Worm (Caenorhabditis elegans) whole organism, L4 larva: ENCODE results near the gene srz-62.

Experiments
- F44E2.7 ChIP-seq: fragments of 200-800 bp; sonication (Bioruptor generic); IDR thresholded peaks from 2 replicates; pipeline ENCODE4 v2.1.2; 2022; ENCODE audit warnings: missing genetic modification characterization, missing compliant biosample characterization
- F49E8.2 ChIP-seq: sonication (generic microtip); optimal IDR thresholded peaks from 2 replicates; lab custom pipeline; 2016; ENCODE audit warnings: missing compliant biosample characterization, mild to moderate bottlenecking, missing genetic modification characterization, borderline replicate concordance
- T26A8.4 ChIP-seq: fragments of 200-800 bp; sonication (Bioruptor generic); IDR thresholded peaks from 2 replicates; pipeline ENCODE4 v1.3.6; 2022; ENCODE audit warnings: missing genetic modification characterization, missing compliant biosample characterization
- ZK337.2 ChIP-seq: fragments of 200-800 bp; sonication (Bioruptor generic); IDR thresholded peaks from 2 replicates; pipeline ENCODE4 v1.3.6; 2022; ENCODE audit warnings: missing genetic modification reagents, missing genetic modification characterization, missing compliant biosample characterization
- ZK546.5 ChIP-seq, 2 experiments: sonication (generic microtip); optimal IDR thresholded peaks; 2 replicates each; lab custom pipeline; 2017; ENCODE audit warnings: missing biosample characterization in 2 of 2, missing genetic modification characterization in 2 of 2
- ama-1 ChIP-seq: fragments of 150-350 bp; optimal IDR thresholded peaks from 2 replicates; lab custom pipeline; 2014; ENCODE audit warnings: inconsistent platforms, mixed read lengths
- arid-1 ChIP-seq: fragments of 200-800 bp; sonication (Bioruptor generic); conservative IDR thresholded peaks from 2 replicates; pipeline ENCODE4 v1.3.6; 2022; ENCODE audit warnings: missing genetic modification reagents, missing genetic modification characterization, missing compliant biosample characterization
- attf-4 ChIP-seq: sonication (generic microtip); optimal IDR thresholded peaks from 3 replicates; lab custom pipeline; 2017; ENCODE audit warnings: missing biosample characterization, missing genetic modification characterization
- ceh-20 ChIP-seq: fragments of 200-800 bp; sonication (Bioruptor generic); IDR thresholded peaks from 2 replicates; pipeline ENCODE4 v1.3.6; 2022; ENCODE audit warnings: missing genetic modification reagents, missing genetic modification characterization, missing compliant biosample characterization
- ceh-82 ChIP-seq: sonication (generic microtip); optimal IDR thresholded peaks from 2 replicates; lab custom pipeline; 2017; ENCODE audit warnings: missing biosample characterization, missing genetic modification characterization
- ces-1 ChIP-seq: fragments of 150-350 bp; sonication (generic microtip); optimal IDR thresholded peaks from 4 replicates; lab custom pipeline; 2014; ENCODE audit warnings: missing biosample characterization, missing genetic modification reagents, missing genetic modification characterization
- cey-2 ChIP-seq: sonication (generic microtip); optimal IDR thresholded peaks from 3 replicates; lab custom pipeline; 2017; ENCODE audit warnings: missing genetic modification characterization, mild to moderate bottlenecking, missing compliant biosample characterization, antibody characterized with exemption, borderline replicate concordance; ENCODE audit not compliant: insufficient read depth
- daf-16 ChIP-seq, 3 experiments: sonication (generic microtip); optimal IDR thresholded peaks; 2 replicates each; lab custom pipeline; 2016 to 2017; ENCODE audit warnings: missing genetic modification characterization in 3 of 3, missing genetic modification reagents in 3 of 3, mild to moderate bottlenecking in 2 of 3, missing compliant biosample characterization in 2 of 3, missing biosample characterization in 1 of 3, moderate library complexity in 1 of 3
- dmd-6 ChIP-seq: fragments of 200-800 bp; sonication (Bioruptor generic); IDR thresholded peaks from 2 replicates; pipeline ENCODE4 v1.3.6; 2022; ENCODE audit warnings: missing genetic modification reagents, missing genetic modification characterization, missing compliant biosample characterization
- dmd-8 ChIP-seq: fragments of 200-800 bp; sonication (Bioruptor generic); IDR thresholded peaks from 2 replicates; pipeline ENCODE4 v1.3.6; 2022; ENCODE audit warnings: missing genetic modification characterization, missing compliant biosample characterization
- dpl-1 ChIP-seq: fragments of 150-350 bp; optimal IDR thresholded peaks from 2 replicates; lab custom pipeline; 2014; ENCODE audit warnings: missing biosample characterization, missing genetic modification reagents, missing genetic modification characterization
- egl-27 ChIP-seq: sonication (generic microtip); optimal IDR thresholded peaks from 3 replicates; lab custom pipeline; 2017; ENCODE audit warnings: missing biosample characterization, missing genetic modification reagents, missing genetic modification characterization
- fkh-10 ChIP-seq: fragments of 150-350 bp; optimal IDR thresholded peaks from 2 replicates; lab custom pipeline; 2014; ENCODE audit warnings: missing biosample characterization, missing genetic modification reagents, missing genetic modification characterization
- fos-1 ChIP-seq: fragments of 150-350 bp; optimal IDR thresholded peaks from 2 replicates; lab custom pipeline; 2014; ENCODE audit warnings: missing biosample characterization, missing genetic modification characterization
- gei-8 ChIP-seq: fragments of 200-800 bp; sonication (Bioruptor generic); optimal IDR thresholded peaks from 2 replicates; lab custom pipeline; 2018; ENCODE audit warnings: mild to moderate bottlenecking, missing genetic modification characterization, missing compliant biosample characterization
- hlh-11 ChIP-seq: fragments of 200-800 bp; sonication (Bioruptor generic); optimal IDR thresholded peaks from 2 replicates; lab custom pipeline; 2018; ENCODE audit warnings: mild to moderate bottlenecking, missing genetic modification characterization, missing compliant biosample characterization
- jun-1 ChIP-seq: fragments of 150-350 bp; optimal IDR thresholded peaks from 2 replicates; lab custom pipeline; 2014; ENCODE audit warnings: missing biosample characterization, missing genetic modification reagents, missing genetic modification characterization
- lin-29 ChIP-seq: fragments of 200-800 bp; sonication (Bioruptor generic); IDR thresholded peaks from 2 replicates; pipeline ENCODE4 v1.3.6; 2022; ENCODE audit warnings: missing genetic modification reagents, missing genetic modification characterization, missing compliant biosample characterization
- lin-38 ChIP-seq: fragments of 200-800 bp; sonication (Bioruptor generic); IDR thresholded peaks from 2 replicates; pipeline ENCODE4 v1.3.6; 2022; ENCODE audit warnings: missing genetic modification reagents, missing genetic modification characterization, missing compliant biosample characterization
- lir-3 ChIP-seq: sonication (generic microtip); optimal IDR thresholded peaks from 2 replicates; lab custom pipeline; 2016; ENCODE audit warnings: mild to moderate bottlenecking, missing genetic modification characterization, missing compliant biosample characterization
- lsy-2 ChIP-seq, 2 experiments: fragments of 150-350 bp in 1 of 2; sonication (generic microtip) in 1 of 2; optimal IDR thresholded peaks; 2 replicates each; lab custom pipeline; 2014 to 2017; ENCODE audit warnings: missing biosample characterization in 2 of 2, missing genetic modification characterization in 2 of 2
- madf-9 ChIP-seq: fragments of 200-800 bp; sonication (Bioruptor generic); conservative IDR thresholded peaks from 2 replicates; pipeline ENCODE4 v1.3.6; 2022; ENCODE audit warnings: missing genetic modification reagents, missing genetic modification characterization, missing compliant biosample characterization
- mep-1 ChIP-seq: fragments of 150-350 bp; sonication (generic microtip); optimal IDR thresholded peaks from 3 replicates; lab custom pipeline; 2014; ENCODE audit warnings: missing biosample characterization, missing genetic modification characterization
- mxl-2 ChIP-seq: fragments of 200-800 bp; sonication (Bioruptor generic); conservative IDR thresholded peaks from 2 replicates; pipeline ENCODE4 v1.3.6; 2022; ENCODE audit warnings: missing genetic modification reagents, missing genetic modification characterization, missing compliant biosample characterization
- mxl-3 ChIP-seq: fragments of 200-800 bp; sonication (Bioruptor generic); optimal IDR thresholded peaks from 2 replicates; lab custom pipeline; 2018; ENCODE audit warnings: mild to moderate bottlenecking, missing genetic modification characterization, missing compliant biosample characterization
- nhr-111 ChIP-seq: fragments of 200-800 bp; sonication (Bioruptor generic); optimal IDR thresholded peaks from 2 replicates; lab custom pipeline; 2018; ENCODE audit warnings: mild to moderate bottlenecking, missing genetic modification characterization, missing compliant biosample characterization
- nhr-237 ChIP-seq: sonication (generic microtip); optimal IDR thresholded peaks from 2 replicates; lab custom pipeline; 2017; ENCODE audit warnings: missing biosample characterization, missing genetic modification characterization
- nhr-28 ChIP-seq: fragments of 150-350 bp; optimal IDR thresholded peaks from 2 replicates; lab custom pipeline; 2014; ENCODE audit warnings: missing biosample characterization, missing genetic modification characterization
- nhr-6 ChIP-seq: fragments of 150-350 bp; optimal IDR thresholded peaks from 2 replicates; lab custom pipeline; 2014; ENCODE audit warnings: missing biosample characterization, missing genetic modification characterization
- nhr-77 ChIP-seq: fragments of 150-350 bp; optimal IDR thresholded peaks from 2 replicates; lab custom pipeline; 2014; ENCODE audit warnings: missing biosample characterization, missing genetic modification characterization
- pha-4 ChIP-seq, 2 experiments: fragments of 150-350 bp in 1 of 2; fragments of 200-800 bp in 1 of 2; sonication (Bioruptor generic) in 1 of 2; IDR thresholded peaks in 1 of 2; optimal IDR thresholded peaks in 1 of 2; 2 replicates each; pipeline versions ENCODE4 v1.3.6 to Lab custom; 2014 to 2022; ENCODE audit warnings: missing genetic modification characterization in 2 of 2, missing genetic modification reagents in 2 of 2, missing biosample characterization in 1 of 2, missing compliant biosample characterization in 1 of 2
- php-3 ChIP-seq: fragments of 200-800 bp; sonication (Bioruptor generic); IDR thresholded peaks from 2 replicates; pipeline ENCODE4 v1.3.6; 2022; ENCODE audit warnings: missing genetic modification reagents, missing genetic modification characterization, missing compliant biosample characterization
- rbr-2 ChIP-seq: sonication (generic microtip); optimal IDR thresholded peaks from 2 replicates; lab custom pipeline; 2016; ENCODE audit warnings: missing genotype, missing genetic modification characterization, missing compliant biosample characterization
- spr-3 ChIP-seq: fragments of 200-800 bp; sonication (Bioruptor generic); optimal IDR thresholded peaks from 2 replicates; lab custom pipeline; 2018; ENCODE audit warnings: mild to moderate bottlenecking, missing genetic modification characterization, missing compliant biosample characterization
- tag-97 ChIP-seq: fragments of 200-800 bp; sonication (Bioruptor generic); IDR thresholded peaks from 2 replicates; pipeline ENCODE4 v1.3.6; 2022; ENCODE audit warnings: missing genetic modification characterization, missing compliant biosample characterization
- tra-1 ChIP-seq: fragments of 200-800 bp; sonication (Bioruptor generic); IDR thresholded peaks from 2 replicates; pipeline ENCODE4 v1.3.6; 2022; ENCODE audit warnings: missing genetic modification reagents, missing genetic modification characterization, missing compliant biosample characterization
- unc-130 ChIP-seq: sonication (generic microtip); optimal IDR thresholded peaks from 2 replicates; lab custom pipeline; 2016; ENCODE audit warnings: missing genetic modification reagents, missing genetic modification characterization, missing compliant biosample characterization
- unc-39 ChIP-seq: sonication (generic microtip); optimal IDR thresholded peaks from 2 replicates; lab custom pipeline; 2017; ENCODE audit warnings: missing biosample characterization, missing genetic modification characterization
- unc-62 ChIP-seq, 3 experiments: fragments of 150-350 bp in 1 of 3; sonication (generic microtip); optimal IDR thresholded peaks in 2 of 3; peaks in 1 of 3; 1 replicate in 1 of 3; 2 replicates in 2 of 3; lab custom pipeline; 2014 to 2017; ENCODE audit warnings: missing biosample characterization in 3 of 3, missing genetic modification characterization in 3 of 3, missing genetic modification reagents in 3 of 3, missing genotype in 1 of 3
- vab-7 ChIP-seq: fragments of 200-800 bp; sonication (Bioruptor generic); IDR thresholded peaks from 2 replicates; pipeline ENCODE4 v1.3.6; 2022; ENCODE audit warnings: missing genetic modification reagents, missing genetic modification characterization, missing compliant biosample characterization
- zfp-3 ChIP-seq: fragments of 200-800 bp; sonication (Bioruptor generic); conservative IDR thresholded peaks from 2 replicates; pipeline ENCODE4 v1.3.6; 2022; ENCODE audit warnings: missing genetic modification reagents, missing genetic modification characterization, missing compliant biosample characterization
- zip-2 ChIP-seq: fragments of 150-350 bp; optimal IDR thresholded peaks from 2 replicates; lab custom pipeline; 2014; ENCODE audit warnings: missing biosample characterization, missing genetic modification characterization
- ztf-11 ChIP-seq: fragments of 150-350 bp; optimal IDR thresholded peaks from 2 replicates; lab custom pipeline; 2014; ENCODE audit warnings: missing biosample characterization, missing genetic modification characterization

srz-62 gene

ce11 chrIV:3899719-3900554, at the start of gene srz-62:
TSS of gene srz-62 (plus strand) at chrIV:3900504.
- TF ChIP-seq madf-9 (GFP tag; lab: Robert Waterston, UW) (no peak), gei-8 (GFP tag; lab: Kevin White, UChicago) (no peak), unc-39 (tag; lab: Kevin White, UChicago) (no peak), pha-4 (GFP tag; IDR thresholded peaks at IDR 0.05; lab: Robert Waterston, UW) (no peak), pha-4 (tag; optimal IDR thresholded peaks at IDR 0.05; lab: Kevin White, UChicago) (peak; percentile 16), F44E2.7 (GFP tag; lab: Robert Waterston, UW) (no peak), tag-97 (GFP tag; lab: Robert Waterston, UW) (no peak), hlh-11 (tag; lab: Kevin White, UChicago) (peak; percentile 86), mxl-2 (GFP tag; lab: Robert Waterston, UW) (no peak), ZK546.5 (tag; optimal IDR thresholded peaks at IDR 0.05; lab: Kevin White, UChicago) (no peak), zfp-3 (GFP tag; lab: Robert Waterston, UW) (0 out of 2 replicates have a peak, but pooled peaks have one; percentile 26), nhr-6 (tag; lab: Kevin White, UChicago) (peak; percentile 75), ama-1 (no peak), lir-3 (tag; lab: Kevin White, UChicago) (no peak), rbr-2 (no peak), ZK337.2 (GFP tag; lab: Robert Waterston, UW) (no peak), F49E8.2 (no peak), lin-38 (no peak), fkh-10 (GFP tag; lab: Kevin White, UChicago) (no peak), ces-1 (GFP tag; lab: Kevin White, UChicago) (no peak), mep-1 (tag; lab: Kevin White, UChicago) (no peak), attf-4 (no peak), mxl-3 (peak; percentile 13), nhr-77 (peak; percentile 99), lin-29 (GFP tag; lab: Robert Waterston, UW) (no peak), spr-3 (GFP tag; lab: Kevin White, UChicago) (no peak), jun-1 (tag; lab: Kevin White, UChicago) (peak; percentile 80), ztf-11 (tag; lab: Kevin White, UChicago) (no peak), ceh-82 (no peak), egl-27 (tag; lab: Kevin White, UChicago) (no peak), vab-7 (GFP tag; lab: Robert Waterston, UW) (no peak), unc-62 (GFP tag; optimal IDR thresholded peaks at IDR 0.05 in 1 of 2; lab: Kevin White, UChicago) (peak in 1 of 2 experiments; percentile 63), unc-62 (tag; optimal IDR thresholded peaks at IDR 0.05; lab: Kevin White, UChicago) (no peak), daf-16 (GFP tag; optimal IDR thresholded peaks at IDR 0.05; lab: Kevin White, UChicago) (peak in 1 of 2 experiments; percentile 76), daf-16 (tag; optimal IDR thresholded peaks at IDR 0.05; lab: Kevin White, UChicago) (peak; percentile 97), dpl-1 (no peak), ceh-20 (GFP tag; lab: Robert Waterston, UW) (peak; percentile 66; the same call in 1 of the 2 replicates), nhr-237 (no peak), lsy-2 (tag; optimal IDR thresholded peaks at IDR 0.05; lab: Kevin White, UChicago) (no peak), php-3 (GFP tag; lab: Robert Waterston, UW) (peak; percentile 98), zip-2 (tag; lab: Kevin White, UChicago) (no peak), cey-2 (tag; lab: Kevin White, UChicago) (no peak), nhr-111 (no peak), nhr-28 (tag; lab: Kevin White, UChicago) (peak; percentile 97), unc-130 (GFP tag; lab: Kevin White, UChicago) (no peak), fos-1 (tag; lab: Kevin White, UChicago) (peak; percentile 87), arid-1 (GFP tag; lab: Robert Waterston, UW) (no peak), T26A8.4 (GFP tag; lab: Robert Waterston, UW) (no peak), dmd-8 (GFP tag; lab: Robert Waterston, UW) (no peak), tra-1 (GFP tag; lab: Robert Waterston, UW) (peak; percentile 95), dmd-6 (GFP tag; lab: Robert Waterston, UW) (peak; percentile 99)
